Worm (Caenorhabditis elegans) whole organism, L4 larva: Measurements from ENCODE around the gene Y39G8B.7.

ENCODE experiments used
- ZK546.5 ChIP-seq, 2 experiments: sonication (generic microtip); optimal IDR thresholded peaks; 2 replicates each; lab custom pipeline; 2017; ENCODE audit warnings: missing biosample characterization in 2 of 2, missing genetic modification characterization in 2 of 2
- aly-2 ChIP-seq: sonication (generic microtip); optimal IDR thresholded peaks from 2 replicates; lab custom pipeline; 2018; ENCODE audit warnings: missing biosample characterization, missing genetic modification characterization
- ceh-20 ChIP-seq: fragments of 200-800 bp; sonication (Bioruptor generic); IDR thresholded peaks from 2 replicates; pipeline ENCODE4 v1.3.6; 2022; ENCODE audit warnings: missing genetic modification reagents, missing genetic modification characterization, missing compliant biosample characterization
- ceh-44 ChIP-seq: fragments of 200-800 bp; sonication (Bioruptor generic); IDR thresholded peaks from 2 replicates; pipeline ENCODE4 v1.3.6; 2022; ENCODE audit warnings: missing genetic modification reagents, missing genetic modification characterization, missing compliant biosample characterization
- ces-1 ChIP-seq: fragments of 150-350 bp; sonication (generic microtip); optimal IDR thresholded peaks from 4 replicates; lab custom pipeline; 2014; ENCODE audit warnings: missing biosample characterization, missing genetic modification reagents, missing genetic modification characterization
- daf-16 ChIP-seq, 3 experiments: sonication (generic microtip); optimal IDR thresholded peaks; 2 replicates each; lab custom pipeline; 2016 to 2017; ENCODE audit warnings: missing genetic modification characterization in 3 of 3, missing genetic modification reagents in 3 of 3, mild to moderate bottlenecking in 2 of 3, missing compliant biosample characterization in 2 of 3, missing biosample characterization in 1 of 3, moderate library complexity in 1 of 3
- dmd-6 ChIP-seq: fragments of 200-800 bp; sonication (Bioruptor generic); IDR thresholded peaks from 2 replicates; pipeline ENCODE4 v1.3.6; 2022; ENCODE audit warnings: missing genetic modification reagents, missing genetic modification characterization, missing compliant biosample characterization
- dmd-9 ChIP-seq: fragments of 200-800 bp; sonication (Bioruptor generic); IDR thresholded peaks from 2 replicates; pipeline ENCODE4 v1.3.6; 2022; ENCODE audit warnings: missing genetic modification reagents, missing genetic modification characterization, missing compliant biosample characterization
- dve-1 ChIP-seq: sonication (generic microtip); optimal IDR thresholded peaks from 2 replicates; lab custom pipeline; 2017; ENCODE audit warnings: antibody characterized with exemption, mild to moderate bottlenecking, missing genetic modification characterization, missing compliant biosample characterization; ENCODE audit not compliant: insufficient read depth
- egl-27 ChIP-seq: sonication (generic microtip); optimal IDR thresholded peaks from 3 replicates; lab custom pipeline; 2017; ENCODE audit warnings: missing biosample characterization, missing genetic modification reagents, missing genetic modification characterization
- egl-43 ChIP-seq: fragments of 200-800 bp; sonication (Bioruptor generic); IDR thresholded peaks from 2 replicates; pipeline ENCODE4 v1.3.6; 2022; ENCODE audit warnings: missing genetic modification reagents, missing genetic modification characterization, missing compliant biosample characterization
- hif-1 ChIP-seq, 2 experiments: sonication (generic microtip); optimal IDR thresholded peaks; 2 replicates each; lab custom pipeline; 2016 to 2017; ENCODE audit warnings: missing compliant biosample characterization in 2 of 2, missing genetic modification characterization in 2 of 2, missing genetic modification reagents in 2 of 2, missing genotype in 2 of 2, mild to moderate bottlenecking in 1 of 2
- hlh-11 ChIP-seq: fragments of 200-800 bp; sonication (Bioruptor generic); optimal IDR thresholded peaks from 2 replicates; lab custom pipeline; 2018; ENCODE audit warnings: mild to moderate bottlenecking, missing genetic modification characterization, missing compliant biosample characterization
- lin-1 ChIP-seq: fragments of 200-800 bp; sonication (Bioruptor generic); IDR thresholded peaks from 2 replicates; pipeline ENCODE4 v1.3.6; 2022; ENCODE audit warnings: missing genetic modification reagents, missing genetic modification characterization, missing compliant biosample characterization
- lin-13 ChIP-seq: fragments of 150-350 bp; optimal IDR thresholded peaks from 2 replicates; lab custom pipeline; 2014; ENCODE audit warnings: missing biosample characterization, missing genetic modification reagents, missing genetic modification characterization
- lin-29 ChIP-seq: fragments of 200-800 bp; sonication (Bioruptor generic); IDR thresholded peaks from 2 replicates; pipeline ENCODE4 v1.3.6; 2022; ENCODE audit warnings: missing genetic modification reagents, missing genetic modification characterization, missing compliant biosample characterization
- mdl-1 ChIP-seq, 2 experiments: fragments of 150-350 bp in 1 of 2; sonication (generic microtip) in 1 of 2; optimal IDR thresholded peaks; 2 replicates each; lab custom pipeline; 2014 to 2017; ENCODE audit warnings: missing biosample characterization in 2 of 2, missing genetic modification characterization in 2 of 2
- mep-1 ChIP-seq: fragments of 150-350 bp; sonication (generic microtip); optimal IDR thresholded peaks from 3 replicates; lab custom pipeline; 2014; ENCODE audit warnings: missing biosample characterization, missing genetic modification characterization
- nhr-102 ChIP-seq: sonication (generic microtip); optimal IDR thresholded peaks from 2 replicates; lab custom pipeline; 2016; ENCODE audit warnings: mild to moderate bottlenecking, missing genetic modification characterization, moderate library complexity, missing compliant biosample characterization
- nhr-11 ChIP-seq: fragments of 150-350 bp; optimal IDR thresholded peaks from 2 replicates; lab custom pipeline; 2014; ENCODE audit warnings: missing biosample characterization, missing genetic modification characterization
- nhr-111 ChIP-seq: fragments of 200-800 bp; sonication (Bioruptor generic); optimal IDR thresholded peaks from 2 replicates; lab custom pipeline; 2018; ENCODE audit warnings: mild to moderate bottlenecking, missing genetic modification characterization, missing compliant biosample characterization
- nhr-28 ChIP-seq: fragments of 150-350 bp; optimal IDR thresholded peaks from 2 replicates; lab custom pipeline; 2014; ENCODE audit warnings: missing biosample characterization, missing genetic modification characterization
- nhr-48 ChIP-seq: sonication (generic microtip); optimal IDR thresholded peaks from 2 replicates; lab custom pipeline; 2016; ENCODE audit warnings: mild to moderate bottlenecking, missing genetic modification characterization, missing compliant biosample characterization
- pqm-1 ChIP-seq: sonication (generic microtip); optimal IDR thresholded peaks from 2 replicates; lab custom pipeline; 2017; ENCODE audit warnings: missing biosample characterization, missing genetic modification characterization
- rbr-2 ChIP-seq: sonication (generic microtip); optimal IDR thresholded peaks from 2 replicates; lab custom pipeline; 2016; ENCODE audit warnings: missing genotype, missing genetic modification characterization, missing compliant biosample characterization
- spr-3 ChIP-seq: fragments of 200-800 bp; sonication (Bioruptor generic); optimal IDR thresholded peaks from 2 replicates; lab custom pipeline; 2018; ENCODE audit warnings: mild to moderate bottlenecking, missing genetic modification characterization, missing compliant biosample characterization
- tag-97 ChIP-seq: fragments of 200-800 bp; sonication (Bioruptor generic); IDR thresholded peaks from 2 replicates; pipeline ENCODE4 v1.3.6; 2022; ENCODE audit warnings: missing genetic modification characterization, missing compliant biosample characterization
- tra-1 ChIP-seq: fragments of 200-800 bp; sonication (Bioruptor generic); IDR thresholded peaks from 2 replicates; pipeline ENCODE4 v1.3.6; 2022; ENCODE audit warnings: missing genetic modification reagents, missing genetic modification characterization, missing compliant biosample characterization
- unc-62 ChIP-seq, 3 experiments: fragments of 150-350 bp in 1 of 3; sonication (generic microtip); optimal IDR thresholded peaks in 2 of 3; peaks in 1 of 3; 1 replicate in 1 of 3; 2 replicates in 2 of 3; lab custom pipeline; 2014 to 2017; ENCODE audit warnings: missing biosample characterization in 3 of 3, missing genetic modification characterization in 3 of 3, missing genetic modification reagents in 3 of 3, missing genotype in 1 of 3
- vab-7 ChIP-seq: fragments of 200-800 bp; sonication (Bioruptor generic); IDR thresholded peaks from 2 replicates; pipeline ENCODE4 v1.3.6; 2022; ENCODE audit warnings: missing genetic modification reagents, missing genetic modification characterization, missing compliant biosample characterization
- zip-2 ChIP-seq: fragments of 150-350 bp; optimal IDR thresholded peaks from 2 replicates; lab custom pipeline; 2014; ENCODE audit warnings: missing biosample characterization, missing genetic modification characterization
- ztf-11 ChIP-seq: fragments of 150-350 bp; optimal IDR thresholded peaks from 2 replicates; lab custom pipeline; 2014; ENCODE audit warnings: missing biosample characterization, missing genetic modification characterization

Y39G8B.7 gene

ce11 chrII:14002200-14002599 is 7.4 kb upstream of the Y39G8B.7 start, which contains the start of gene F01D5.5:
Gene F01D5.5 (minus strand): TSS chrII:14002300.
- TF ChIP-seq ceh-20 (GFP tag; lab: Robert Waterston, UW) (no peak), unc-62 (GFP tag; optimal IDR thresholded peaks at IDR 0.05 in 1 of 2; lab: Kevin White, UChicago) (peak in 1 of 2 experiments; percentile 30), unc-62 (tag; optimal IDR thresholded peaks at IDR 0.05; lab: Kevin White, UChicago) (no peak), egl-27 (no peak), daf-16 (GFP tag; optimal IDR thresholded peaks at IDR 0.05; lab: Kevin White, UChicago) (no peak), daf-16 (tag; optimal IDR thresholded peaks at IDR 0.05; lab: Kevin White, UChicago) (peak; percentile 15), rbr-2 (no peak)

ce11 chrII:14000044-14000443 is 5.2 kb upstream of the Y39G8B.7 start, which contains the start of gene F01D5.3:
Gene F01D5.3 (minus strand): TSS chrII:14000144.
- TF ChIP-seq pqm-1: peak; percentile 41
- peak; percentile 7 for TF ChIP-seq nhr-28

DNA sequence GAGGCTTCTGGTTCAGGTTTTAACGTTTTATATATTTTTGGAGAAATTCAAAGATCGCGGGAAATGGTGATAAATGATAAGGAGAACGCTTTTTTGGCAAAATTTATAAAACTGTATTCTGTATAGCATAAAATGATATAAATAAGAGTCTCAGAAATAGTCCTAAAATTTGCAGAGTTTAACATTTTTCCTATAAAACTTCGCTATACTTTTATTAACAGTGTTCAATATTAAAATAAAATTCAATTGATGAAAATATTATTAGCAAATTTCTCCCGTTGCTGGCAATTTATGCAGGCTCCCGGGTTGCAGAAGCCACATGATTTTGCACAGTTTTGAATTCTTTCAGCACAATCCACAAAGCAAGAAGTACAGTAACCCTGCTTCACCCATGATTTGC is 4.1 kb upstream of the Y39G8B.7 start, which contains the start of gene F01D5.2:
Gene F01D5.2, minus strand, starts transcription at position 101 of the 400 bp plus-strand sequence.
- TF ChIP-seq aly-2 (tag; lab: Kevin White, UChicago): no peak
- TF ChIP-seq nhr-48 (tag; lab: Kevin White, UChicago): no peak
- TF ChIP-seq vab-7 (GFP tag; lab: Robert Waterston, UW): no peak
- TF ChIP-seq dmd-9 (GFP tag; lab: Robert Waterston, UW): no peak
- TF ChIP-seq lin-29 (GFP tag; lab: Robert Waterston, UW): no peak
- no peak for TF ChIP-seq nhr-102
- TF ChIP-seq ces-1: no peak
- no peak for TF ChIP-seq hif-1 (tag; optimal IDR thresholded peaks at IDR 0.05; lab: Kevin White, UChicago)
- TF ChIP-seq dmd-6 (GFP tag; lab: Robert Waterston, UW): no peak
- no peak for TF ChIP-seq mep-1
- TF ChIP-seq tra-1 (GFP tag; lab: Robert Waterston, UW): no peak
- TF ChIP-seq tag-97 (GFP tag; lab: Robert Waterston, UW): no peak
- no peak for TF ChIP-seq mdl-1 (tag; optimal IDR thresholded peaks at IDR 0.05; lab: Kevin White, UChicago)
- TF ChIP-seq zip-2 (tag; lab: Kevin White, UChicago): no peak

- peak; percentile 52 for TF ChIP-seq pqm-1
- peak; percentile 1 for TF ChIP-seq nhr-28
- TF ChIP-seq dve-1 (tag; lab: Kevin White, UChicago): peak; percentile 16
- no peak for TF ChIP-seq spr-3 (GFP tag; lab: Kevin White, UChicago)
- peak in 1 of 2 experiments; percentile 48 for TF ChIP-seq unc-62 (GFP tag; optimal IDR thresholded peaks at IDR 0.05 in 1 of 2; lab: Kevin White, UChicago)
- no peak for TF ChIP-seq unc-62 (tag; optimal IDR thresholded peaks at IDR 0.05; lab: Kevin White, UChicago)
- no peak for TF ChIP-seq daf-16 (GFP tag; optimal IDR thresholded peaks at IDR 0.05; lab: Kevin White, UChicago)
- TF ChIP-seq daf-16 (tag; optimal IDR thresholded peaks at IDR 0.05; lab: Kevin White, UChicago): peak; percentile 31
- TF ChIP-seq mdl-1 (tag; optimal IDR thresholded peaks at IDR 0.05; lab: Kevin White, UChicago): no peak
- TF ChIP-seq ZK546.5 (tag; optimal IDR thresholded peaks at IDR 0.05; lab: Kevin White, UChicago): no peak
- TF ChIP-seq ztf-11: no peak
Measured at ce11 chrII:13997989-13998388, 3.2 kb upstream of the Y39G8B.7 start.

- 0 out of 2 replicates have a peak, but pooled peaks have one; percentile 32 for TF ChIP-seq lin-1
- TF ChIP-seq pqm-1: peak; percentile 33
- TF ChIP-seq lin-29 (GFP tag; lab: Robert Waterston, UW): no peak
- no peak for TF ChIP-seq nhr-11 (tag; lab: Kevin White, UChicago)
- TF ChIP-seq dmd-6 (GFP tag; lab: Robert Waterston, UW): peak; percentile 49; the same call in 1 of the 2 replicates
Measured at ce11 chrII:13997477-13997876, 2.6 kb upstream of the Y39G8B.7 start, which contains the start of gene F01D5.1. Gene F01D5.1 (minus strand): TSS chrII:13997581.

DNA sequence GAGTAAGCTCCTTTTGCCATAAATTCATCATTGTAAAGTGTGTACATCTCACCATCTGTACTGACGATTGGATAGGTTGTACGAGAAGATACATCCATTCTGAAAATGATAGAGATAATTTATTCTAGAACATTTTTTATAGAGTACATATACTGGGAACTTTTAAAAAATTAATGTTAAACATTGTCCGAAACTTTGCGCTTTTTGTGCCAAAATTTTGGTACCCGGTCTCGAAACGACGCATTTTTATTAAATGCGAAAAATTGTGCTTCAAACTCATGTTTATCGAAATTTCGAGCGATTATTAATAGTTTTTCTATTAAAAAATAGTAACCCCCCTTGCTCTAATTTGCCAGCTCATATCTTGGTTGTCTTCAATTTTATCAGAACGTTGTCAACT is 3.1 kb downstream of the Y39G8B.7 start, which contains the start of gene Y39G8B.5:
Gene Y39G8B.5, minus strand, starts transcription at position 101 of the 400 bp plus-strand sequence.
- TF ChIP-seq ceh-44 (GFP tag; lab: Robert Waterston, UW): no peak
- no peak for TF ChIP-seq nhr-111 (GFP tag; lab: Kevin White, UChicago)
- no peak for TF ChIP-seq egl-43
- no peak for TF ChIP-seq lin-13
- no peak for TF ChIP-seq hlh-11 (tag; lab: Kevin White, UChicago)
- TF ChIP-seq, all 104 proteins: peak for 0
